Worm (Caenorhabditis elegans): ENCODE measurements around the gene ooc-3.
A peak's percentile ranks its signal among the peaks of the same experiment; 100 is the strongest.

ooc-3 gene

DNA sequence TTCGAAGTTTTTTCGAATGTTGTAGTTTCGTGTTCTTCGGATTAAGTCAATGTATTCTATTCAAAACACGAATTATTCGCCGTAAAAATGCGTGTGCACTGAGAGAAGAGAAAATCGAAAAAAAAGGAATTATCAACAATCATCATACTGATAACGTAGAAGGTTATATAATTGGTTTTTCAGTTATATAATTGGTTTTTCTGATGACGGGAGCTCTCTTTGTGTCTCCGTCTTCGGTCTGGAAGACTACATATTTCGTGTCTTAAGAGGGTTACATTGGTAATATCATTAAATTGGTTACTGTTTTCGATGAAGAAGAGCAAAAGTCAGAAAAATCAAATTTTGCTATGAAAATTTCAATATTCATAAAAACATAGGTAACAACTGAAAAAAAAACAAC is 35.2 kb downstream of the ooc-3 start:
- TF ChIP-seq eor-1 (tag; optimal IDR thresholded peaks at IDR 0.05) (no peak), pqm-1 (tag; optimal IDR thresholded peaks at IDR 0.05) (peak; percentile 33), nhr-11 (tag; optimal IDR thresholded peaks at IDR 0.05) (no peak), elt-2 (tag; optimal IDR thresholded peaks at IDR 0.05) (peak; percentile 58), hmg-11 (tag; optimal IDR thresholded peaks at IDR 0.05) (no peak), ztf-11 (tag; optimal IDR thresholded peaks at IDR 0.05) (no peak), elt-3 (tag; optimal IDR thresholded peaks at IDR 0.05) (no peak)

DNA sequence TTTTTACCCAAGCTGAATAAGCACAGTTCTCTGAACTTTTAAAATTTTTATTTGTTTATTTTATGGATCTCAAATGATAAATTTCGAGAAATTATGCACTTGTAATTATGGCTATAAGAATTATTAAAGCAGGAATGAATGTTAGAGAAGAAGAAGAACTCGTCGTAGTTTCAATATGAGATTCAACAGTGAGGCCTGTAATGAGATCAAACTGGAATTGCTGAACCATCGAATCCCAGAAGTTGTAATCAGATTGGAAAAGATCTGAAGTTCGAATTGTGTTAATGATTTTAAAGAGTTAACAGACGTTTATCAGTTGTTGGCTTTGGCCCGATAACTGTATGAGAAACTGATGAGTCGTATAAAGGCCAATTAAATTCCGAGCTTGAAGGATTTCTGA is 39.4 kb downstream of the ooc-3 start:
- TF ChIP-seq ama-1 (optimal IDR thresholded peaks at IDR 0.05) (peak; percentile 3), ceh-16 (tag; optimal IDR thresholded peaks at IDR 0.05) (no peak)

DNA sequence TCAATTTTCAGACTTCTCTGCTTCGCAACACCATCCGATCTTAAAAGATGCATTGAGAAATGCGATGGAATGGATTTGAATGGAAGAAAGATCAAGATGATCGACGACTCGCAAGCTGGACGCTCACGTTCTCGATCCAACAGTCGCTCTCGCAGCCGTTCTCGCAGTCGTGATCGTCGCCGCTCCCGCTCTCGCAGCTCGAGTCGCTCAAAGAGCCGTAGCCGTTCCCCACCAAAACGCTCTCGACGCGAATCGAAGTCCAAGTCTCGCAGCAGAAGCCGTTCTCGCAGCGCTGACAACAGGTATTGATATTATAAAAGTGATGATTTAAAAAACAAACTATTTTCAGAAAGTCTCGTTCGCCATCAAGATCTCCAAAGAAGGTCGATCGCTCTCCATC is 40.0 kb downstream of the ooc-3 start:
- TF ChIP-seq elt-2 (tag; optimal IDR thresholded peaks at IDR 0.05) (no peak), nhr-23 (tag; optimal IDR thresholded peaks at IDR 0.05) (no peak), skn-1 (tag; optimal IDR thresholded peaks at IDR 0.05) (no peak), elt-1 (tag; optimal IDR thresholded peaks at IDR 0.05) (no peak), ceh-16 (tag; optimal IDR thresholded peaks at IDR 0.05) (no peak), ZK546.5 (tag; optimal IDR thresholded peaks at IDR 0.05) (no peak), egl-27 (tag; optimal IDR thresholded peaks at IDR 0.05) (no peak), daf-12 (tag; optimal IDR thresholded peaks at IDR 0.05) (no peak), elt-3 (tag; optimal IDR thresholded peaks at IDR 0.05) (no peak), nhr-25 (tag; optimal IDR thresholded peaks at IDR 0.05) (no peak), unc-62 (GFP tag; optimal IDR thresholded peaks at IDR 0.05) (no peak), ztf-4 (tag; optimal IDR thresholded peaks at IDR 0.05) (no peak), nhr-77 (tag; optimal IDR thresholded peaks at IDR 0.05) (no peak), pha-4 (tag; optimal IDR thresholded peaks at IDR 0.05) (no peak), nhr-28 (tag; optimal IDR thresholded peaks at IDR 0.05) (no peak), nhr-12 (tag; optimal IDR thresholded peaks at IDR 0.05) (no peak), pqm-1 (tag; optimal IDR thresholded peaks at IDR 0.05) (no peak), lin-15B (tag; optimal IDR thresholded peaks at IDR 0.05) (no peak), fos-1 (tag; optimal IDR thresholded peaks at IDR 0.05) (no peak)

DNA sequence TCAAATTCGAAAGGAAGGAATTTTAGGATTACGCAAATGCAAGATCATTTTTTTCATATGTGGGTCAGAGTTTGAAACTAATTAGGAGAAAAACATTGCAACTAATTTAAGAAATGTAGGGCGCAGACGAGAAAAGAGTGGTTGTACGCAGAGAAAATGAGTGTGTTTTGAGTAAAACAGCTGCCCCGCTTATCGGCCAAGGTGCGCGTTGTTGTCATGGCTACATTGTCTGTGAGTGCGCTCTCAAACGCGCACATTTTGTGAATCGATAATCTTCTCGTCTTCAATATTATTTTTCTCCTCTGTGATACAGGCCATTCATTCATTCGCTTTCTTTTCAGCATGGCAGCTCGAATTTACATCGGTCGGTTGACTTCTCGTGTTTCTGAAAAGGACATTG is 41.5 kb downstream of the ooc-3 start:
- no peak for TF ChIP-seq zag-1 (tag; optimal IDR thresholded peaks at IDR 0.05)
- no peak for TF ChIP-seq nfya-1 (tag; optimal IDR thresholded peaks at IDR 0.05; ENCODE audit: insufficient read depth)
- no peak for TF ChIP-seq unc-62 (GFP tag; optimal IDR thresholded peaks at IDR 0.05)
- no peak for TF ChIP-seq egl-27 (tag; optimal IDR thresholded peaks at IDR 0.05)
- no peak for TF ChIP-seq ceh-82 (tag; optimal IDR thresholded peaks at IDR 0.05)
- no peak for TF ChIP-seq hmg-11 (tag; optimal IDR thresholded peaks at IDR 0.05)
- TF ChIP-seq nhr-76 (tag; optimal IDR thresholded peaks at IDR 0.05) = no peak

DNA sequence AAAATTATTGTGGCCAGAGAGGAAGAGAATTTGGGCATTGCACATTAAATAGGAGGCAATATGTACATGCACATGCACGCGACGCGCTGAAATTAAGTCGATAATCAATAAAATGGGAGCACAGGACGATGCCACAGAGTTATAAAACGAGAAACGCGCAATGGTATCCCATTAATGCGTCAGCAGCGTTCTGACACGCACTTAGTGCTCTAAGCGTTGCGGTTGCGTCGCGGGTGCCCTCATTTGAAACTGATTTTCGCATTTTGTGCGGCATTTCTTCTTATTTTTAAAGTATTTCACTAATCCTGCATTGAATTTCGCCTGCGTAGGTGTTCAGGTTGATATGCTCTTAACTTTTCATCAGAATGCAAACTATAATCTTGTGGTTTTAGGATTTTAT is 42.1 kb downstream of the ooc-3 start, which contains the start of gene rsp-1:
Gene rsp-1 (plus strand): TSS at position 338 of the 400 bp plus-strand sequence.
- TF ChIP-seq mdl-1 (tag; optimal IDR thresholded peaks at IDR 0.05) (no peak), nhr-11 (tag; optimal IDR thresholded peaks at IDR 0.05) (peak; percentile 70), jun-1 (tag; optimal IDR thresholded peaks at IDR 0.05) (peak; percentile 82), nhr-28 (tag; optimal IDR thresholded peaks at IDR 0.05) (no peak), ama-1 (optimal IDR thresholded peaks at IDR 0.05) (no peak), aly-2 (tag; optimal IDR thresholded peaks at IDR 0.05) (no peak), R02D3.7 (tag; optimal IDR thresholded peaks at IDR 0.05) (peak; percentile 85), ceh-9 (tag; optimal IDR thresholded peaks at IDR 0.05) (no peak), snpc-4 (tag; optimal IDR thresholded peaks at IDR 0.05) (peak; percentile 90), nhr-12 (tag; optimal IDR thresholded peaks at IDR 0.05) (no peak), eor-1 (tag; optimal IDR thresholded peaks at IDR 0.05) (no peak), unc-39 (tag; optimal IDR thresholded peaks at IDR 0.05) (no peak), ceh-28 (tag; optimal IDR thresholded peaks at IDR 0.05) (peak; percentile 87), sea-2 (GFP tag; optimal IDR thresholded peaks at IDR 0.05) (peak; percentile 68), nhr-77 (tag; optimal IDR thresholded peaks at IDR 0.05) (no peak), nhr-23 (tag; optimal IDR thresholded peaks at IDR 0.05) (peak; percentile 96), fkh-10 (GFP tag; optimal IDR thresholded peaks at IDR 0.05) (no peak), hmg-11 (tag; optimal IDR thresholded peaks at IDR 0.05) (peak; percentile 80), nfya-1 (tag; optimal IDR thresholded peaks at IDR 0.05; ENCODE audit: insufficient read depth) (peak; percentile 88), mml-1 (tag; optimal IDR thresholded peaks at IDR 0.05) (no peak), lin-15B (tag; optimal IDR thresholded peaks at IDR 0.05) (peak; percentile 90), ZK546.5 (tag; optimal IDR thresholded peaks at IDR 0.05) (no peak), fkh-2 (tag; optimal IDR thresholded peaks at IDR 0.05) (no peak), daf-12 (tag; optimal IDR thresholded peaks at IDR 0.05) (no peak), skn-1 (tag; optimal IDR thresholded peaks at IDR 0.05) (peak; percentile 45), lin-39 (tag; optimal IDR thresholded peaks at IDR 0.05) (peak; percentile 95), ztf-11 (tag; optimal IDR thresholded peaks at IDR 0.05) (no peak), pqm-1 (tag; optimal IDR thresholded peaks at IDR 0.05) (peak; percentile 84), nhr-237 (tag; optimal IDR thresholded peaks at IDR 0.05) (no peak), egl-27 (tag; optimal IDR thresholded peaks at IDR 0.05) (no peak), tbx-2 (tag; optimal IDR thresholded peaks at IDR 0.05) (peak; percentile 74), nhr-43 (tag; optimal IDR thresholded peaks at IDR 0.05; ENCODE audit: poor library complexity, severe bottlenecking) (peak; percentile 87), zag-1 (tag; optimal IDR thresholded peaks at IDR 0.05) (peak; percentile 7), unc-62 (GFP tag; optimal IDR thresholded peaks at IDR 0.05) (no peak), pha-4 (tag; optimal IDR thresholded peaks at IDR 0.05) (peak; percentile 95)
